Fruit fly (Drosophila melanogaster) whole organism, prepupa: Measurements from ENCODE around the gene CG10874.

ENCODE experiments used
- Blimp-1 ChIP-seq: fragments of 200-800 bp; sonication (Bioruptor generic); optimal IDR thresholded peaks from 3 replicates; lab custom pipeline; 2017; ENCODE audit warnings: missing biosample characterization, missing genetic modification characterization, mild to moderate bottlenecking, moderate library complexity, missing genetic modification reagents
- CG10669 ChIP-seq: fragments of 200-800 bp; sonication (Bioruptor generic); optimal IDR thresholded peaks from 3 replicates; lab custom pipeline; 2018; ENCODE audit warnings: missing biosample characterization, mild to moderate bottlenecking, missing genetic modification characterization, moderate library complexity
- CG11294 ChIP-seq: fragments of 200-800 bp; sonication (Bioruptor generic); IDR thresholded peaks from 2 replicates; pipeline ENCODE4 v1.3.6; 2022; ENCODE audit warnings: missing biosample characterization, missing genetic modification characterization
- CG11762 ChIP-seq: fragments of 200-800 bp; sonication (Bioruptor generic); optimal IDR thresholded peaks from 3 replicates; lab custom pipeline; 2016; ENCODE audit warnings: missing biosample characterization, missing genetic modification characterization; ENCODE audit not compliant: insufficient read depth
- CG15336 ChIP-seq: fragments of 200-800 bp; sonication (Bioruptor generic); IDR thresholded peaks from 2 replicates; pipeline ENCODE4 v1.3.6; 2022; ENCODE audit warnings: missing biosample characterization, missing genetic modification characterization
- CG1621 ChIP-seq: fragments of 200-800 bp; sonication (Bioruptor generic); optimal IDR thresholded peaks from 3 replicates; lab custom pipeline; 2018; ENCODE audit warnings: missing biosample characterization, mild to moderate bottlenecking, missing genetic modification characterization
- CG16779 ChIP-seq: fragments of 200-800 bp; sonication (Bioruptor generic); optimal IDR thresholded peaks from 3 replicates; lab custom pipeline; 2017; ENCODE audit warnings: missing biosample characterization, mild to moderate bottlenecking, missing genetic modification characterization
- CG3032 ChIP-seq: fragments of 200-800 bp; optimal IDR thresholded peaks from 2 replicates; lab custom pipeline; 2019; ENCODE audit warnings: missing biosample characterization, mild to moderate bottlenecking, missing genetic modification characterization, moderate library complexity
- CG31627 ChIP-seq: fragments of 200-800 bp; sonication (Bioruptor generic); optimal IDR thresholded peaks from 3 replicates; lab custom pipeline; 2016; ENCODE audit warnings: missing biosample characterization, missing genetic modification characterization
- CG32006 ChIP-seq: fragments of 200-800 bp; sonication (Bioruptor generic); optimal IDR thresholded peaks from 3 replicates; lab custom pipeline; 2017; ENCODE audit warnings: missing biosample characterization, mild to moderate bottlenecking, missing genetic modification characterization
- CG34406 ChIP-seq: fragments of 200-800 bp; sonication (Bioruptor generic); optimal IDR thresholded peaks from 3 replicates; lab custom pipeline; 2016; ENCODE audit warnings: missing biosample characterization, missing genetic modification characterization
- CG4318 ChIP-seq: fragments of 200-800 bp; sonication (Bioruptor generic); optimal IDR thresholded peaks from 3 replicates; lab custom pipeline; 2017; ENCODE audit warnings: missing biosample characterization, mild to moderate bottlenecking, missing genetic modification characterization
- CG6276 ChIP-seq: fragments of 200-800 bp; sonication (Bioruptor generic); optimal IDR thresholded peaks from 2 replicates; lab custom pipeline; 2017; ENCODE audit warnings: missing biosample characterization, mild to moderate bottlenecking, missing genetic modification characterization
- CG6792 ChIP-seq: fragments of 200-800 bp; sonication (Bioruptor generic); optimal IDR thresholded peaks from 3 replicates; lab custom pipeline; 2016; ENCODE audit warnings: missing biosample characterization, missing genetic modification characterization
- CG6808 ChIP-seq: fragments of 200-800 bp; sonication (Bioruptor generic); optimal IDR thresholded peaks from 3 replicates; lab custom pipeline; 2017; ENCODE audit warnings: missing biosample characterization, missing genetic modification characterization, mild to moderate bottlenecking, moderate library complexity, missing genetic modification reagents
- CG6854 ChIP-seq: fragments of 200-800 bp; sonication (Bioruptor generic); optimal IDR thresholded peaks from 2 replicates; lab custom pipeline; 2017; ENCODE audit warnings: missing biosample characterization, mild to moderate bottlenecking, missing genetic modification characterization
- CG8119 ChIP-seq: fragments of 200-800 bp; sonication (Bioruptor generic); IDR thresholded peaks from 3 replicates; pipeline ENCODE4 v1.3.6; 2022; ENCODE audit warnings: missing biosample characterization, missing genetic modification characterization
- CG8319 ChIP-seq: fragments of 200-800 bp; sonication (Bioruptor generic); optimal IDR thresholded peaks from 3 replicates; lab custom pipeline; 2016; ENCODE audit warnings: missing biosample characterization, missing genetic modification characterization
- CG8632 ChIP-seq: fragments of 200-800 bp; sonication (Bioruptor generic); optimal IDR thresholded peaks from 3 replicates; lab custom pipeline; 2016; ENCODE audit warnings: missing biosample characterization, missing genetic modification characterization
- CG9139 ChIP-seq: fragments of 200-800 bp; sonication (Bioruptor generic); optimal IDR thresholded peaks from 3 replicates; lab custom pipeline; 2017; ENCODE audit warnings: missing biosample characterization, mild to moderate bottlenecking, missing genetic modification characterization
- Eip75B ChIP-seq: fragments of 200-800 bp; sonication (Bioruptor generic); optimal IDR thresholded peaks from 3 replicates; lab custom pipeline; 2016; ENCODE audit warnings: missing biosample characterization, missing genetic modification characterization
- Ets21C ChIP-seq: fragments of 200-800 bp; sonication (Bioruptor generic); optimal IDR thresholded peaks from 3 replicates; lab custom pipeline; 2016; ENCODE audit warnings: missing biosample characterization, missing genetic modification characterization
- Ets96B ChIP-seq: fragments of 200-800 bp; optimal IDR thresholded peaks from 2 replicates; lab custom pipeline; 2019; ENCODE audit warnings: missing biosample characterization, mild to moderate bottlenecking, missing genetic modification characterization, moderate library complexity
- Gug ChIP-seq: fragments of 200-800 bp; sonication (Bioruptor generic); IDR thresholded peaks from 2 replicates; pipeline ENCODE4 v1.3.6; 2022; ENCODE audit warnings: missing biosample characterization, missing genetic modification characterization
- Hr4 ChIP-seq: fragments of 200-800 bp; sonication (Bioruptor generic); optimal IDR thresholded peaks from 3 replicates; lab custom pipeline; 2016; ENCODE audit warnings: missing biosample characterization, missing genetic modification characterization
- Lpt ChIP-seq: fragments of 200-800 bp; sonication (Bioruptor generic); optimal IDR thresholded peaks from 3 replicates; lab custom pipeline; 2016; ENCODE audit warnings: missing biosample characterization, missing genetic modification characterization
- Met ChIP-seq: fragments of 200-800 bp; sonication (Bioruptor generic); optimal IDR thresholded peaks from 3 replicates; lab custom pipeline; 2016; ENCODE audit warnings: missing biosample characterization, missing genetic modification characterization
- OdsH ChIP-seq: fragments of 200-800 bp; sonication (Bioruptor generic); optimal IDR thresholded peaks from 3 replicates; lab custom pipeline; 2016; ENCODE audit warnings: missing biosample characterization, missing genetic modification characterization
- Smox ChIP-seq: fragments of 200-800 bp; sonication (Bioruptor generic); optimal IDR thresholded peaks from 3 replicates; lab custom pipeline; 2016; ENCODE audit warnings: missing biosample characterization, missing genetic modification characterization
- Sox102F ChIP-seq: fragments of 200-800 bp; sonication (Bioruptor generic); optimal IDR thresholded peaks from 2 replicates; lab custom pipeline; 2016; ENCODE audit warnings: missing biosample characterization, mild to moderate bottlenecking, missing genetic modification characterization
- Sox14 ChIP-seq: fragments of 200-800 bp; sonication (Bioruptor generic); optimal IDR thresholded peaks from 3 replicates; lab custom pipeline; 2016; ENCODE audit warnings: missing biosample characterization, missing genetic modification characterization
- Sox15 ChIP-seq: fragments of 200-800 bp; sonication (Bioruptor generic); optimal IDR thresholded peaks from 3 replicates; lab custom pipeline; 2016; ENCODE audit warnings: missing biosample characterization, missing genetic modification characterization
- achi ChIP-seq: fragments of 200-800 bp; sonication (Bioruptor generic); optimal IDR thresholded peaks from 3 replicates; lab custom pipeline; 2016; ENCODE audit warnings: missing biosample characterization, missing genetic modification characterization
- acj6 ChIP-seq: fragments of 200-800 bp; sonication (Bioruptor generic); optimal IDR thresholded peaks from 3 replicates; lab custom pipeline; 2016; ENCODE audit warnings: missing biosample characterization, missing genetic modification characterization
- cyc ChIP-seq: fragments of 200-800 bp; sonication (Bioruptor generic); optimal IDR thresholded peaks from 3 replicates; lab custom pipeline; 2016; ENCODE audit warnings: missing biosample characterization, missing genetic modification characterization
- dac ChIP-seq: fragments of 200-800 bp; sonication (Bioruptor generic); optimal IDR thresholded peaks from 2 replicates; lab custom pipeline; 2017; ENCODE audit warnings: missing biosample characterization, mild to moderate bottlenecking, missing genetic modification characterization
- eg ChIP-seq: fragments of 200-800 bp; sonication (Bioruptor generic); IDR thresholded peaks from 3 replicates; pipeline ENCODE4 v1.3.6; 2022; ENCODE audit warnings: missing biosample characterization, missing genetic modification characterization
- esn ChIP-seq: fragments of 200-800 bp; sonication (Bioruptor generic); optimal IDR thresholded peaks from 2 replicates; lab custom pipeline; 2016; ENCODE audit warnings: missing biosample characterization, mild to moderate bottlenecking, missing genetic modification characterization, moderate library complexity
- fd59A ChIP-seq: fragments of 200-800 bp; sonication (Bioruptor generic); optimal IDR thresholded peaks from 2 replicates; lab custom pipeline; 2017; ENCODE audit warnings: missing biosample characterization, mild to moderate bottlenecking, missing genetic modification characterization, missing genetic modification reagents
- fd85E ChIP-seq: fragments of 200-800 bp; sonication (Bioruptor generic); optimal IDR thresholded peaks from 3 replicates; lab custom pipeline; 2016; ENCODE audit warnings: missing biosample characterization, missing genetic modification characterization
- net ChIP-seq: fragments of 200-800 bp; sonication (Bioruptor generic); optimal IDR thresholded peaks from 3 replicates; lab custom pipeline; 2016; ENCODE audit warnings: missing biosample characterization, missing genetic modification characterization
- pdm3 ChIP-seq: fragments of 200-800 bp; sonication (Bioruptor generic); optimal IDR thresholded peaks from 3 replicates; lab custom pipeline; 2016; ENCODE audit warnings: missing biosample characterization, missing genetic modification characterization
- spab ChIP-seq: fragments of 200-800 bp; sonication (Bioruptor generic); optimal IDR thresholded peaks from 2 replicates; lab custom pipeline; 2017; ENCODE audit warnings: missing biosample characterization, mild to moderate bottlenecking, missing genetic modification characterization, missing genetic modification reagents
- svp ChIP-seq: fragments of 200-800 bp; sonication (Bioruptor generic); peaks from one replicate; lab custom pipeline; 2016; ENCODE audit warnings: missing biosample characterization, missing genetic modification characterization
- topi ChIP-seq: fragments of 200-800 bp; sonication (Bioruptor generic); optimal IDR thresholded peaks from 3 replicates; lab custom pipeline; 2016; ENCODE audit warnings: missing biosample characterization, missing genetic modification characterization
- vri ChIP-seq: fragments of 200-800 bp; sonication (Bioruptor generic); optimal IDR thresholded peaks from 3 replicates; lab custom pipeline; 2016; ENCODE audit warnings: missing biosample characterization, mild to moderate bottlenecking, missing genetic modification characterization

CG10874 gene

dm6 chr2L:2164520-2165237 is 27.5 kb downstream of the CG10874 start (continued):
- TF ChIP-seq CG11294 (GFP tag; lab: Robert Waterston, UW) (peak; percentile 35; the same call in 1 of the 2 replicates), fd59A (GFP tag; lab: Kevin White, UChicago) (peak; percentile 90), CG10669 (GFP tag; lab: Kevin White, UChicago) (peak; percentile 97), topi (peak; percentile 96), Ets96B (tag; lab: Kevin White, UChicago) (peak; percentile 96), CG8119 (peak; percentile 62; the same call in 2 of the 3 replicates), CG6792 (GFP tag; lab: Kevin White, UChicago) (peak; percentile 92), CG8319 (GFP tag; lab: Kevin White, UChicago) (peak; percentile 90), CG3032 (tag; lab: Kevin White, UChicago) (peak; percentile 97), Eip75B (GFP tag; lab: Kevin White, UChicago) (peak; percentile 96), CG31627 (GFP tag; lab: Kevin White, UChicago) (peak; percentile 93), Sox102F (GFP tag; lab: Kevin White, UChicago) (peak; percentile 94), CG16779 (tag; lab: Kevin White, UChicago) (peak; percentile 75), esn (GFP tag; lab: Kevin White, UChicago) (peak; percentile 94), CG34406 (GFP tag; lab: Kevin White, UChicago) (peak; percentile 91), CG9139 (GFP tag; lab: Kevin White, UChicago) (peak; percentile 90)

dm6 chr2L:2163568-2163953 is 28.6 kb downstream of the CG10874 start:
- TF ChIP-seq CG10669 (GFP tag; lab: Kevin White, UChicago) = peak; percentile 93
- peak; percentile 83 for TF ChIP-seq CG8319 (GFP tag; lab: Kevin White, UChicago)
- TF ChIP-seq svp (GFP tag; lab: Kevin White, UChicago) = peak; percentile 98
- TF ChIP-seq CG6276 = peak; percentile 76
- TF ChIP-seq Sox14 = peak; percentile 98
- peak; percentile 79 for TF ChIP-seq Lpt (GFP tag; lab: Kevin White, UChicago)
- TF ChIP-seq CG8119 = peak; percentile 92
- TF ChIP-seq Met (GFP tag; lab: Kevin White, UChicago) = peak; percentile 97
- TF ChIP-seq CG11762 (GFP tag; lab: Kevin White, UChicago) = peak; percentile 84
- TF ChIP-seq CG6792 (GFP tag; lab: Kevin White, UChicago) = peak; percentile 92
- TF ChIP-seq CG15336 (GFP tag; lab: Robert Waterston, UW) = peak; percentile 92
- peak; percentile 65 for TF ChIP-seq fd85E (GFP tag; lab: Kevin White, UChicago)
- TF ChIP-seq topi = peak; percentile 96
- TF ChIP-seq Eip75B (GFP tag; lab: Kevin White, UChicago) = peak; percentile 95
- peak; percentile 89 for TF ChIP-seq CG32006 (GFP tag; lab: Kevin White, UChicago)
- peak; percentile 89 for TF ChIP-seq CG9139 (GFP tag; lab: Kevin White, UChicago)
- peak; percentile 81 for TF ChIP-seq Blimp-1 (GFP tag; lab: Kevin White, UChicago)
- TF ChIP-seq Gug (GFP tag; lab: Robert Waterston, UW) = peak; percentile 89
- peak; percentile 95 for TF ChIP-seq CG6808 (GFP tag; lab: Kevin White, UChicago)
- peak; percentile 88 for TF ChIP-seq OdsH
- TF ChIP-seq CG31627 (GFP tag; lab: Kevin White, UChicago) = peak; percentile 95
- peak; percentile 85 for TF ChIP-seq CG16779 (tag; lab: Kevin White, UChicago)
- peak; percentile 93 for TF ChIP-seq achi
- peak; percentile 89 for TF ChIP-seq Hr4 (GFP tag; lab: Kevin White, UChicago)
- TF ChIP-seq acj6 = peak; percentile 88
- TF ChIP-seq Ets21C = peak; percentile 87
- TF ChIP-seq CG8632 (GFP tag; lab: Kevin White, UChicago) = peak; percentile 86
- peak; percentile 86 for TF ChIP-seq CG11294 (GFP tag; lab: Robert Waterston, UW)
- peak; percentile 91 for TF ChIP-seq eg (GFP tag; lab: Robert Waterston, UW)
- TF ChIP-seq spab (GFP tag; lab: Kevin White, UChicago) = peak; percentile 94
- TF ChIP-seq vri (GFP tag; lab: Kevin White, UChicago) = peak; percentile 91
- TF ChIP-seq pdm3 (GFP tag; lab: Kevin White, UChicago) = peak; percentile 92
- TF ChIP-seq CG1621 (tag; lab: Kevin White, UChicago) = peak; percentile 96
- TF ChIP-seq CG3032 (tag; lab: Kevin White, UChicago) = peak; percentile 95
- peak; percentile 92 for TF ChIP-seq CG6854 (GFP tag; lab: Kevin White, UChicago)
- TF ChIP-seq CG4318 (GFP tag; lab: Kevin White, UChicago) = peak; percentile 75
- peak; percentile 79 for TF ChIP-seq dac (GFP tag; lab: Kevin White, UChicago)
- TF ChIP-seq esn (GFP tag; lab: Kevin White, UChicago) = peak; percentile 97
- TF ChIP-seq cyc (GFP tag; lab: Kevin White, UChicago) = peak; percentile 94
- peak; percentile 88 for TF ChIP-seq Sox15 (GFP tag; lab: Kevin White, UChicago)
- peak; percentile 93 for TF ChIP-seq Smox (GFP tag; lab: Kevin White, UChicago)
- TF ChIP-seq net (GFP tag; lab: Kevin White, UChicago) = peak; percentile 85
- TF ChIP-seq Sox102F (GFP tag; lab: Kevin White, UChicago) = peak; percentile 97
